Worm (Caenorhabditis elegans) whole organism, midembryonic: ENCODE data around the gene ets-7.

Experiments
- T22C8.4 ChIP-seq: fragments of 200-800 bp; sonication (Bioruptor generic); IDR thresholded peaks from 2 replicates; pipeline ENCODE4 v1.3.6; 2022; ENCODE audit warnings: missing genetic modification characterization, missing compliant biosample characterization
- cog-1 ChIP-seq: sonication (generic microtip); optimal IDR thresholded peaks from 2 replicates; lab custom pipeline; 2016; ENCODE audit warnings: missing genetic modification characterization, missing compliant biosample characterization
- flt-1 ChIP-seq: fragments of 200-800 bp; sonication (Bioruptor generic); IDR thresholded peaks from 2 replicates; pipeline ENCODE4 v1.3.6; 2022; ENCODE audit warnings: missing genetic modification characterization, missing compliant biosample characterization
- klf-2 ChIP-seq: fragments of 200-800 bp; sonication (Bioruptor generic); conservative IDR thresholded peaks from 2 replicates; pipeline ENCODE4 v1.3.6; 2022; ENCODE audit warnings: missing genetic modification reagents, missing genetic modification characterization, missing compliant biosample characterization
- med-1 ChIP-seq: sonication (generic microtip); optimal IDR thresholded peaks from 2 replicates; lab custom pipeline; 2017; ENCODE audit warnings: missing genetic modification characterization, mild to moderate bottlenecking, missing compliant biosample characterization, antibody characterized with exemption, missing genetic modification reagents; ENCODE audit not compliant: insufficient read depth
- ref-1 ChIP-seq: fragments of 200-800 bp; sonication (Bioruptor generic); conservative IDR thresholded peaks from 2 replicates; pipeline ENCODE4 v1.3.6; 2022; ENCODE audit warnings: missing genetic modification reagents, missing genetic modification characterization, missing compliant biosample characterization
- tab-1 ChIP-seq: fragments of 200-800 bp; sonication (Bioruptor generic); IDR thresholded peaks from 2 replicates; pipeline ENCODE4 v1.3.6; 2022; ENCODE audit warnings: missing genetic modification characterization, missing compliant biosample characterization
- ztf-23 ChIP-seq: fragments of 200-800 bp; sonication (Bioruptor generic); IDR thresholded peaks from 2 replicates; pipeline ENCODE4 v1.3.6; 2022; ENCODE audit warnings: missing genetic modification reagents, missing genetic modification characterization, missing compliant biosample characterization
- ztf-29 ChIP-seq: fragments of 200-800 bp; sonication (Bioruptor generic); IDR thresholded peaks from 2 replicates; pipeline ENCODE4 v1.3.6; 2022; ENCODE audit warnings: missing genetic modification reagents, missing genetic modification characterization, missing compliant biosample characterization

Gene ets-7

ce11 chrV:7543728-7544127 is 14.9 kb downstream of the ets-7 start:
- TF ChIP-seq med-1 (GFP tag; lab: Kevin White, UChicago), result no peak
- TF ChIP-seq flt-1 (GFP tag; lab: Robert Waterston, UW), result no peak

ce11 chrV:7539015-7539414 is 19.6 kb downstream of the ets-7 start, which contains the start of gene srh-268:
srh-268 (plus strand) TSS chrV:7539315.
- TF ChIP-seq ref-1 (GFP tag; lab: Robert Waterston, UW) (no peak), tab-1 (GFP tag; lab: Robert Waterston, UW) (no peak), klf-2 (GFP tag; lab: Robert Waterston, UW) (no peak), ztf-23 (GFP tag; lab: Robert Waterston, UW) (no peak), med-1 (GFP tag; lab: Kevin White, UChicago) (no peak), flt-1 (GFP tag; lab: Robert Waterston, UW) (no peak), T22C8.4 (GFP tag; lab: Robert Waterston, UW) (no peak), cog-1 (tag; lab: Kevin White, UChicago) (no peak), ztf-29 (GFP tag; lab: Robert Waterston, UW) (no peak)

- TF ChIP-seq med-1 (GFP tag; lab: Kevin White, UChicago) (no peak), tab-1 (GFP tag; lab: Robert Waterston, UW) (no peak), ztf-23 (GFP tag; lab: Robert Waterston, UW) (no peak), flt-1 (GFP tag; lab: Robert Waterston, UW) (no peak), ztf-29 (GFP tag; lab: Robert Waterston, UW) (no peak), cog-1 (tag; lab: Kevin White, UChicago) (no peak), T22C8.4 (GFP tag; lab: Robert Waterston, UW) (no peak), klf-2 (GFP tag; lab: Robert Waterston, UW) (no peak)
These were observed 20.6 kb downstream of the ets-7 start, which contains the start of gene C54F6.12 for ce11 chrV:7538018-7538417. C54F6.12 (minus strand) TSS chrV:7538118.

- no peak for TF ChIP-seq cog-1 (tag; lab: Kevin White, UChicago)
- TF ChIP-seq flt-1 (GFP tag; lab: Robert Waterston, UW), result no peak
These were observed 25.6 kb downstream of the ets-7 start, which contains the start of gene C54F6.3 for ce11 chrV:7532947-7533346. C54F6.3 (plus strand) TSS chrV:7533247.

- TF ChIP-seq cog-1 (tag; lab: Kevin White, UChicago), result no peak
These were observed 28.8 kb downstream of the ets-7 start, which contains the start of gene swt-2 for ce11 chrV:7529840-7530239. swt-2 (plus strand) TSS chrV:7530140.

ce11 chrV:7528816-7529215 is 29.8 kb downstream of the ets-7 start, which contains the start of gene C54F6.5:
C54F6.5 (plus strand) TSS chrV:7529116.
- TF ChIP-seq klf-2 (GFP tag; lab: Robert Waterston, UW) (no peak), T22C8.4 (GFP tag; lab: Robert Waterston, UW) (no peak)

ce11 chrV:7527153-7527552 is 31.4 kb downstream of the ets-7 start, which contains the start of gene C54F6.17:
C54F6.17 (plus strand) TSS chrV:7527453.
- TF ChIP-seq klf-2 (GFP tag; lab: Robert Waterston, UW) (no peak), med-1 (GFP tag; lab: Kevin White, UChicago) (no peak), tab-1 (GFP tag; lab: Robert Waterston, UW) (no peak)

- no peak for TF ChIP-seq T22C8.4 (GFP tag; lab: Robert Waterston, UW)
- TF ChIP-seq ref-1 (GFP tag; lab: Robert Waterston, UW), result no peak
- no peak for TF ChIP-seq tab-1 (GFP tag; lab: Robert Waterston, UW)
- no peak for TF ChIP-seq ztf-23 (GFP tag; lab: Robert Waterston, UW)
- TF ChIP-seq klf-2 (GFP tag; lab: Robert Waterston, UW), result no peak
- no peak for TF ChIP-seq med-1 (GFP tag; lab: Kevin White, UChicago)
- TF ChIP-seq ztf-29 (GFP tag; lab: Robert Waterston, UW), result no peak
- TF ChIP-seq cog-1 (tag; lab: Kevin White, UChicago), result no peak
- no peak for TF ChIP-seq flt-1 (GFP tag; lab: Robert Waterston, UW)
These were observed 32.9 kb downstream of the ets-7 start, which contains the start of gene C54F6.18 for ce11 chrV:7525695-7526094. C54F6.18 (plus strand) TSS chrV:7525995.

ce11 chrV:7524447-7524846 is 34.1 kb downstream of the ets-7 start, which contains the start of gene C54F6.20:
C54F6.20 (plus strand) TSS chrV:7524747.
- TF ChIP-seq klf-2 (GFP tag; lab: Robert Waterston, UW), result no peak
- TF ChIP-seq ztf-23 (GFP tag; lab: Robert Waterston, UW), result no peak
- no peak for TF ChIP-seq flt-1 (GFP tag; lab: Robert Waterston, UW)
- TF ChIP-seq tab-1 (GFP tag; lab: Robert Waterston, UW), result no peak

- TF ChIP-seq ref-1 (GFP tag; lab: Robert Waterston, UW) (no peak), ztf-29 (GFP tag; lab: Robert Waterston, UW) (no peak), tab-1 (GFP tag; lab: Robert Waterston, UW) (no peak), flt-1 (GFP tag; lab: Robert Waterston, UW) (no peak)
These were observed 35.2 kb downstream of the ets-7 start, which contains the start of gene C54F6.6 for ce11 chrV:7523392-7523791. C54F6.6 (plus strand) TSS chrV:7523692.

- TF ChIP-seq med-1 (GFP tag; lab: Kevin White, UChicago) (no peak), ref-1 (GFP tag; lab: Robert Waterston, UW) (no peak), ztf-29 (GFP tag; lab: Robert Waterston, UW) (no peak), flt-1 (GFP tag; lab: Robert Waterston, UW) (no peak), ztf-23 (GFP tag; lab: Robert Waterston, UW) (no peak)
These were observed 36.3 kb downstream of the ets-7 start, which contains the start of gene C54F6.15 for ce11 chrV:7522279-7522678. C54F6.15 (minus strand) TSS chrV:7522379.
